Worm (Caenorhabditis elegans) whole organism, early embryonic: ENCODE results near the gene rpn-6.2.

Experiments used
- ama-1 ChIP-seq: fragments of 150-350 bp; optimal IDR thresholded peaks from 2 replicates; lab custom pipeline; 2014
- ceh-13 ChIP-seq: fragments of 200-800 bp; sonication (Bioruptor generic); optimal IDR thresholded peaks from 2 replicates; lab custom pipeline; 2018; ENCODE audit warnings: mild to moderate bottlenecking, missing genetic modification characterization, missing compliant biosample characterization
- flt-1 ChIP-seq: fragments of 200-800 bp; sonication (Bioruptor generic); IDR thresholded peaks from 2 replicates; pipeline ENCODE4 v1.3.6; 2022; ENCODE audit warnings: missing genetic modification characterization, missing compliant biosample characterization
- hmbx-1 ChIP-seq: sonication (generic microtip); optimal IDR thresholded peaks from 2 replicates; lab custom pipeline; 2016; ENCODE audit warnings: mild to moderate bottlenecking, missing genetic modification characterization, missing compliant biosample characterization
- hmg-4 ChIP-seq: fragments of 200-800 bp; sonication (Bioruptor generic); optimal IDR thresholded peaks from 2 replicates; lab custom pipeline; 2018; ENCODE audit warnings: mild to moderate bottlenecking, missing genetic modification characterization, missing compliant biosample characterization
- scrt-1 ChIP-seq: fragments of 200-800 bp; sonication (Bioruptor generic); IDR thresholded peaks from 2 replicates; pipeline ENCODE4 v1.3.6; 2022; ENCODE audit warnings: missing genetic modification characterization, missing compliant biosample characterization
- tbx-11 ChIP-seq: fragments of 200-800 bp; sonication (Bioruptor generic); IDR thresholded peaks from 2 replicates; pipeline ENCODE4 v1.3.6; 2022; ENCODE audit warnings: missing genetic modification characterization, missing compliant biosample characterization
- tra-4 ChIP-seq: sonication (generic microtip); optimal IDR thresholded peaks from 2 replicates; lab custom pipeline; 2017; ENCODE audit warnings: missing genetic modification characterization, missing compliant biosample characterization

ce11 chrIII:8980892-8981291 lies 20.9 kb downstream of the rpn-6.2 start:
- TF ChIP-seq tbx-11 (GFP tag; lab: Robert Waterston, UW) (no peak), tra-4 (tag; lab: Kevin White, UChicago) (no peak), flt-1 (GFP tag; lab: Robert Waterston, UW) (no peak), ceh-13 (GFP tag; lab: Kevin White, UChicago) (no peak), scrt-1 (GFP tag; lab: Robert Waterston, UW) (no peak), ama-1 (lab: Kevin White, UChicago) (no peak), hmbx-1 (no peak), hmg-4 (GFP tag; lab: Kevin White, UChicago) (no peak)
